Fruit fly (Drosophila melanogaster): Measurements from ENCODE around the gene Vha26.
A peak's percentile ranks its signal among the peaks of the same experiment; 100 is the strongest.

Gene Vha26

DNA sequence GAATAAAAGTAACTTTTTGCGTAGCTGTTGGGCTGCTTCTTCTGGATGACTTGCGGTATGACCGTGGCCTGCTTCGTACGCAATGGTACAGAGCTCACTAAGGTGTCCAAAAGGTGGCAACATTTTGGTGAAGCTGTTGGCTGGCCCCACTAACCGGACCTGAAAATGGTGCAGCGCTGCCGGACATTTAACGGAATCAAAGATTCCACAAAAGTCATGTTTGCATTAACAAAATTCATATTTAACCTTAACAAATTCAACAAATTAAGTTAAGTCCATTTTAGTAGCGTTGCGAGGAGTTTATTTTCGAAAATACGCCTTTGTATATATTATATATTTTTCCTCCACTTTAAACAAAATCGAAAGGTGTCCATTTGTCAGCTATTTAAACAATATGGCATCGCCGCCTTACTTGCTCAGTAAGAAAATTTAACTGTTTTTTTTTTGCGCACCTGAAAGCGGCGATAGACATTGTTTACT lies 9.5 kb downstream of the Vha26 start, which contains the start of the genes kra and SecS (continued):
- TF ChIP-seq CG42726 (GFP tag; IDR thresholded peaks at IDR 0.05; ENCODE audit: partially characterized antibody) (no peak), CG7786 (GFP tag; optimal IDR thresholded peaks at IDR 0.05) (peak; percentile 42), CG6654 (GFP tag; optimal IDR thresholded peaks at IDR 0.05) (peak; percentile 31), B-H1 (GFP tag; IDR thresholded peaks at IDR 0.05) (no peak), CG8281 (tag; optimal IDR thresholded peaks at IDR 0.05) (no peak), aop (GFP tag; IDR thresholded peaks at IDR 0.05) (no peak), CG5245 (GFP tag; optimal IDR thresholded peaks at IDR 0.05) (peak; percentile 49), tgo (GFP tag; IDR thresholded peaks at IDR 0.05) (no peak), Fer1 (GFP tag; optimal IDR thresholded peaks at IDR 0.05) (peak; percentile 68), CG3407 (GFP tag; optimal IDR thresholded peaks at IDR 0.05) (no peak), CG14014 (GFP tag; IDR thresholded peaks at IDR 0.05) (no peak), Bgb (GFP tag; IDR thresholded peaks at IDR 0.05; ENCODE audit: partially characterized antibody) (no peak), CG9932 (GFP tag; IDR thresholded peaks at IDR 0.05) (no peak), CG2199 (GFP tag; IDR thresholded peaks at IDR 0.05) (no peak), HLHmδ (GFP tag; optimal IDR thresholded peaks at IDR 0.05) (peak; percentile 80), CG12219 (GFP tag; optimal IDR thresholded peaks at IDR 0.05) (no peak), CG7372 (GFP tag; IDR thresholded peaks at IDR 0.05) (no peak), CG10543 (GFP tag; optimal IDR thresholded peaks at IDR 0.05) (no peak), CG10462 (GFP tag; optimal IDR thresholded peaks at IDR 0.05) (peak; percentile 26), Hsf (GFP tag; optimal IDR thresholded peaks at IDR 0.05) (peak; percentile 52), CG34224 (GFP tag; IDR thresholded peaks at IDR 0.05; ENCODE audit: partially characterized antibody) (no peak), CG10147 (GFP tag; optimal IDR thresholded peaks at IDR 0.05) (peak; percentile 54), TFAM (GFP tag; optimal IDR thresholded peaks at IDR 0.05) (no peak), Ets65A (GFP tag) (peak; percentile 90), hbn (GFP tag; IDR thresholded peaks at IDR 0.05; ENCODE audit: partially characterized antibody) (no peak), CG9437 (GFP tag; optimal IDR thresholded peaks at IDR 0.05) (peak; percentile 4), D19B (GFP tag; optimal IDR thresholded peaks at IDR 0.05) (peak; percentile 4), CG2129 (GFP tag; IDR thresholded peaks at IDR 0.05; ENCODE audit: partially characterized antibody) (no peak), CG5953 (GFP tag; IDR thresholded peaks at IDR 0.05) (no peak), repo (GFP tag; optimal IDR thresholded peaks at IDR 0.05) (no peak), sob (GFP tag; IDR thresholded peaks at IDR 0.05) (no peak), yki (optimal IDR thresholded peaks at IDR 0.05) (no peak), sna (GFP tag; IDR thresholded peaks at IDR 0.05; ENCODE audit: partially characterized antibody) (no peak), Scr (GFP tag; IDR thresholded peaks at IDR 0.05; ENCODE audit: partially characterized antibody) (no peak), schlank (tag; optimal IDR thresholded peaks at IDR 0.05) (peak; percentile 30), gcm2 (GFP tag; optimal IDR thresholded peaks at IDR 0.05) (no peak), Abd-B (GFP tag; optimal IDR thresholded peaks at IDR 0.05) (no peak), jing (GFP tag; optimal IDR thresholded peaks at IDR 0.05) (no peak), ash1 (GFP tag; optimal IDR thresholded peaks at IDR 0.05) (peak; percentile 20), CG6272 (GFP tag; IDR thresholded peaks at IDR 0.05) (no peak), CG43689 (GFP tag; IDR thresholded peaks at IDR 0.05) (no peak), ewg (GFP tag; optimal IDR thresholded peaks at IDR 0.05) (peak; percentile 67), CG16863 (GFP tag; optimal IDR thresholded peaks at IDR 0.05) (no peak), Blimp-1 (GFP tag; optimal IDR thresholded peaks at IDR 0.05) (peak; percentile 71), tup (GFP tag; optimal IDR thresholded peaks at IDR 0.05) (peak; percentile 56), Nf-YA (GFP tag; IDR thresholded peaks at IDR 0.05) (no peak), wor (GFP tag; IDR thresholded peaks at IDR 0.05) (no peak), Lim3 (GFP tag; IDR thresholded peaks at IDR 0.05) (no peak), mirr (GFP tag; optimal IDR thresholded peaks at IDR 0.05) (peak; percentile 9), CG18476 (GFP tag; optimal IDR thresholded peaks at IDR 0.05) (peak; percentile 52), kni (GFP tag; optimal IDR thresholded peaks at IDR 0.05) (no peak)

Data from whole organism, embryonic.